Worm (Caenorhabditis elegans) whole organism, early embryonic: Measurements from ENCODE around the gene dyc-1.

ENCODE experiments used
- ama-1 ChIP-seq: fragments of 150-350 bp; optimal IDR thresholded peaks from 2 replicates; lab custom pipeline; 2014
- ceh-13 ChIP-seq: fragments of 200-800 bp; sonication (Bioruptor generic); optimal IDR thresholded peaks from 2 replicates; lab custom pipeline; 2018; ENCODE audit warnings: mild to moderate bottlenecking, missing genetic modification characterization, missing compliant biosample characterization
- hmbx-1 ChIP-seq: sonication (generic microtip); optimal IDR thresholded peaks from 2 replicates; lab custom pipeline; 2016; ENCODE audit warnings: mild to moderate bottlenecking, missing genetic modification characterization, missing compliant biosample characterization
- hnd-1 ChIP-seq: sonication (generic microtip); optimal IDR thresholded peaks from 2 replicates; lab custom pipeline; 2016; ENCODE audit warnings: missing genetic modification characterization, missing compliant biosample characterization

ce11 chrX:14056527-14056926, 7.2 kb downstream of the dyc-1 start:
- TF ChIP-seq ceh-13 (GFP tag; lab: Kevin White, UChicago) (no peak), hnd-1 (tag; lab: Kevin White, UChicago) (no peak), hmbx-1 (tag; lab: Kevin White, UChicago) (no peak), ama-1 (lab: Kevin White, UChicago) (no peak)
